Fruit fly (Drosophila melanogaster) whole organism, embryonic: ENCODE measurements around the gene Cyp4d21.

Experiments
- Bgb ChIP-seq: fragments of 200-800 bp; sonication (Bioruptor generic); IDR thresholded peaks from 2 replicates; pipeline ENCODE4 v1.3.6; 2022; ENCODE audit warnings: missing biosample characterization, missing genetic modification characterization; ENCODE audit not compliant: partially characterized antibody
- Bteb2 ChIP-seq: fragments of 200-800 bp; sonication (Bioruptor generic); optimal IDR thresholded peaks from 2 replicates; lab custom pipeline; 2016; ENCODE audit warnings: missing biosample characterization, missing genetic modification characterization
- CG10366 ChIP-seq: fragments of 200-800 bp; sonication (Bioruptor generic); IDR thresholded peaks from 2 replicates; pipeline ENCODE4 v1.3.6; 2022; ENCODE audit warnings: missing biosample characterization, missing genetic modification characterization
- CG10431 ChIP-seq: fragments of 200-800 bp; sonication (Bioruptor generic); optimal IDR thresholded peaks from 3 replicates; lab custom pipeline; 2018; ENCODE audit warnings: missing biosample characterization, mild to moderate bottlenecking, missing genetic modification characterization
- CG11085 ChIP-seq: fragments of 200-800 bp; sonication (Bioruptor generic); IDR thresholded peaks from 2 replicates; pipeline ENCODE4 v1.3.6; 2022; ENCODE audit warnings: missing biosample characterization, missing genetic modification characterization
- CG12769 ChIP-seq: fragments of 200-800 bp; sonication (Bioruptor generic); optimal IDR thresholded peaks from 2 replicates; lab custom pipeline; 2019; ENCODE audit warnings: missing biosample characterization, mild to moderate bottlenecking, missing genetic modification characterization, moderate library complexity
- CG14014 ChIP-seq: fragments of 200-800 bp; sonication (Bioruptor generic); IDR thresholded peaks from 2 replicates; pipeline ENCODE4 v1.3.6; 2022; ENCODE audit warnings: missing biosample characterization, missing genetic modification characterization
- CG14667 ChIP-seq: fragments of 200-800 bp; sonication (Bioruptor generic); IDR thresholded peaks from 2 replicates; pipeline ENCODE4 v1.3.6; 2022; ENCODE audit warnings: missing biosample characterization, missing genetic modification characterization
- CG2875 ChIP-seq: fragments of 200-800 bp; sonication (Bioruptor generic); optimal IDR thresholded peaks from 2 replicates; lab custom pipeline; 2017; ENCODE audit warnings: missing biosample characterization, mild to moderate bottlenecking, missing genetic modification characterization, missing genetic modification reagents
- CG3065 ChIP-seq: fragments of 200-800 bp; sonication (Bioruptor generic); optimal IDR thresholded peaks from 2 replicates; lab custom pipeline; 2016; ENCODE audit warnings: missing biosample characterization, missing genetic modification characterization
- CG31365 ChIP-seq: fragments of 200-800 bp; sonication (Bioruptor generic); optimal IDR thresholded peaks from 2 replicates; lab custom pipeline; 2018; ENCODE audit warnings: missing biosample characterization, mild to moderate bottlenecking, missing genetic modification characterization
- CG32532 ChIP-seq: fragments of 200-800 bp; sonication (Bioruptor generic); IDR thresholded peaks from 2 replicates; pipeline ENCODE4 v1.3.6; 2022; ENCODE audit warnings: missing biosample characterization, missing genetic modification characterization
- CG32772 ChIP-seq: fragments of 200-800 bp; sonication (Bioruptor generic); IDR thresholded peaks from 2 replicates; pipeline ENCODE4 v1.3.6; 2022; ENCODE audit warnings: missing biosample characterization, missing genetic modification characterization
- CG3847 ChIP-seq: fragments of 200-800 bp; sonication (Bioruptor generic); IDR thresholded peaks from 2 replicates; pipeline ENCODE4 v1.3.6; 2022; ENCODE audit warnings: missing biosample characterization, missing genetic modification characterization
- CG43689 ChIP-seq: fragments of 200-800 bp; sonication (Bioruptor generic); IDR thresholded peaks from 2 replicates; pipeline ENCODE4 v1.3.6; 2022; ENCODE audit warnings: missing biosample characterization, missing genetic modification characterization
- CG4730 ChIP-seq: fragments of 200-800 bp; sonication (Bioruptor generic); IDR thresholded peaks from 2 replicates; pipeline ENCODE4 v1.3.6; 2022; ENCODE audit warnings: missing biosample characterization, missing genetic modification characterization
- CG6813 ChIP-seq: fragments of 200-800 bp; sonication (Bioruptor generic); optimal IDR thresholded peaks from 2 replicates; lab custom pipeline; 2017; ENCODE audit warnings: missing biosample characterization, missing genetic modification characterization, mild to moderate bottlenecking, moderate library complexity, missing genetic modification reagents
- CrebB ChIP-seq: fragments of 200-800 bp; sonication (Bioruptor generic); optimal IDR thresholded peaks from 3 replicates; lab custom pipeline; 2018; ENCODE audit warnings: missing biosample characterization, mild to moderate bottlenecking, missing genetic modification characterization
- Fer1 ChIP-seq: fragments of 200-800 bp; sonication (Bioruptor generic); optimal IDR thresholded peaks from 2 replicates; lab custom pipeline; 2017; ENCODE audit warnings: missing biosample characterization, mild to moderate bottlenecking, missing genetic modification characterization
- Fer3 ChIP-seq: fragments of 200-800 bp; sonication (Bioruptor generic); optimal IDR thresholded peaks from 2 replicates; lab custom pipeline; 2018; ENCODE audit warnings: missing biosample characterization, mild to moderate bottlenecking, missing genetic modification characterization, moderate library complexity
- GATAe ChIP-seq: fragments of 200-800 bp; sonication (Bioruptor generic); conservative IDR thresholded peaks from 2 replicates; pipeline ENCODE4 v1.3.6; 2022; ENCODE audit warnings: missing biosample characterization, missing genetic modification characterization
- HmgD ChIP-seq: fragments of 200-800 bp; sonication (Bioruptor generic); optimal IDR thresholded peaks from 3 replicates; lab custom pipeline; 2016; ENCODE audit warnings: missing biosample characterization, missing genetic modification characterization
- Hmr ChIP-seq: fragments of 200-800 bp; sonication (Bioruptor generic); optimal IDR thresholded peaks from 3 replicates; lab custom pipeline; 2017; ENCODE audit warnings: mild to moderate bottlenecking, missing biosample characterization, missing genetic modification reagents, missing genetic modification characterization
- NC2α ChIP-seq: fragments of 200-800 bp; sonication (Bioruptor generic); optimal IDR thresholded peaks from 2 replicates; lab custom pipeline; 2016; ENCODE audit warnings: missing biosample characterization, missing genetic modification characterization
- NfI ChIP-seq: fragments of 200-800 bp; sonication (Bioruptor generic); optimal IDR thresholded peaks from 3 replicates; lab custom pipeline; 2018; ENCODE audit warnings: missing biosample characterization, mild to moderate bottlenecking, missing genetic modification characterization, moderate library complexity
- Oaz ChIP-seq: fragments of 200-800 bp; sonication (Bioruptor generic); IDR thresholded peaks from 2 replicates; pipeline ENCODE4 v1.3.6; 2022; ENCODE audit warnings: missing biosample characterization, missing genetic modification characterization
- Opbp ChIP-seq: fragments of 200-800 bp; sonication (Bioruptor generic); IDR thresholded peaks from 3 replicates; pipeline ENCODE4 v1.3.6; 2022; ENCODE audit warnings: missing biosample characterization, missing genetic modification characterization; ENCODE audit not compliant: partially characterized antibody
- Six4 ChIP-seq: fragments of 200-800 bp; sonication (Bioruptor generic); optimal IDR thresholded peaks from 2 replicates; lab custom pipeline; 2016; ENCODE audit warnings: missing biosample characterization, missing genetic modification characterization
- Tbp ChIP-seq: fragments of >200 bp; optimal IDR thresholded peaks from 2 replicates; lab custom pipeline; 2018; ENCODE audit warnings: missing biosample characterization, missing genetic modification characterization
- ac ChIP-seq: fragments of 200-800 bp; sonication (Bioruptor generic); optimal IDR thresholded peaks from 3 replicates; lab custom pipeline; 2017; ENCODE audit warnings: missing biosample characterization, mild to moderate bottlenecking, missing genetic modification characterization
- ci ChIP-seq: fragments of 200-800 bp; sonication (Bioruptor generic); IDR thresholded peaks from 3 replicates; pipeline ENCODE4 v1.3.6; 2022; ENCODE audit warnings: missing biosample characterization, missing genetic modification characterization
- crc ChIP-seq: fragments of 200-800 bp; sonication (Bioruptor generic); optimal IDR thresholded peaks from 2 replicates; lab custom pipeline; 2016; ENCODE audit warnings: missing biosample characterization, missing genetic modification characterization
- cwo ChIP-seq: fragments of 200-800 bp; sonication (Bioruptor generic); optimal IDR thresholded peaks from 3 replicates; lab custom pipeline; 2017; ENCODE audit warnings: missing biosample characterization, missing genetic modification characterization, mild to moderate bottlenecking, moderate library complexity, missing genetic modification reagents
- dmrt99B ChIP-seq: fragments of 200-800 bp; sonication (Bioruptor generic); optimal IDR thresholded peaks from 2 replicates; lab custom pipeline; 2018; ENCODE audit warnings: missing biosample characterization, mild to moderate bottlenecking, missing genetic modification characterization, moderate library complexity
- fd102C ChIP-seq: fragments of 200-800 bp; sonication (Bioruptor generic); optimal IDR thresholded peaks from 2 replicates; lab custom pipeline; 2018; ENCODE audit warnings: missing biosample characterization, mild to moderate bottlenecking, missing genetic modification characterization, moderate library complexity
- ham ChIP-seq: fragments of 200-800 bp; sonication (Bioruptor generic); IDR thresholded peaks from 2 replicates; pipeline ENCODE4 v1.3.6; 2022; ENCODE audit warnings: missing biosample characterization, missing genetic modification characterization
- hkb ChIP-seq, 2 experiments: fragments of 200-800 bp in 1 of 2; fragments of >200 bp in 1 of 2; sonication (Bioruptor generic) in 1 of 2; IDR thresholded peaks in 1 of 2; optimal IDR thresholded peaks in 1 of 2; 2 replicates each; pipeline versions ENCODE4 v1.3.6 to Lab custom; 2017 to 2022; ENCODE audit warnings: missing biosample characterization in 1 of 2, missing genetic modification characterization in 1 of 2
- jumu ChIP-seq: fragments of 200-800 bp; sonication (Bioruptor generic); optimal IDR thresholded peaks from 3 replicates; lab custom pipeline; 2016; ENCODE audit warnings: missing biosample characterization, missing genetic modification characterization
- klu ChIP-seq: fragments of 200-800 bp; sonication (Bioruptor generic); IDR thresholded peaks from 2 replicates; pipeline ENCODE4 v1.3.6; 2022; ENCODE audit warnings: missing biosample characterization, missing genetic modification characterization
- knrl ChIP-seq: fragments of 200-800 bp; sonication (Bioruptor generic); IDR thresholded peaks from 3 replicates; pipeline ENCODE4 v1.3.6; 2022; ENCODE audit warnings: missing biosample characterization, missing genetic modification characterization; ENCODE audit not compliant: partially characterized antibody
- lola ChIP-seq, 3 experiments: fragments of >200 bp in 2 of 3; fragments of 200-800 bp in 1 of 3; sonication (Bioruptor generic) in 1 of 3; optimal IDR thresholded peaks; 2 replicates each; lab custom pipeline; 2017 to 2019; ENCODE audit warnings: missing biosample characterization in 3 of 3, missing genetic modification characterization in 3 of 3, mild to moderate bottlenecking in 1 of 3, moderate library complexity in 1 of 3
- lov ChIP-seq, 2 experiments: fragments of 200-800 bp in 1 of 2; fragments of >200 bp in 1 of 2; sonication (Bioruptor generic) in 1 of 2; IDR thresholded peaks in 1 of 2; optimal IDR thresholded peaks in 1 of 2; 2 replicates in 1 of 2; 3 replicates in 1 of 2; pipeline versions ENCODE4 v1.3.6 to Lab custom; 2017 to 2022; ENCODE audit warnings: missing biosample characterization in 1 of 2, missing genetic modification characterization in 1 of 2
- maf-S ChIP-seq: fragments of 200-800 bp; sonication (Bioruptor generic); optimal IDR thresholded peaks from 2 replicates; lab custom pipeline; 2016; ENCODE audit warnings: missing biosample characterization, missing genetic modification characterization
- nerfin-1 ChIP-seq: fragments of 200-800 bp; sonication (Bioruptor generic); optimal IDR thresholded peaks from 3 replicates; lab custom pipeline; 2019; ENCODE audit warnings: missing biosample characterization, mild to moderate bottlenecking, missing genetic modification characterization, moderate library complexity
- pum ChIP-seq: fragments of 200-800 bp; sonication (Bioruptor generic); optimal IDR thresholded peaks from 2 replicates; lab custom pipeline; 2016; ENCODE audit warnings: missing biosample characterization, missing genetic modification characterization
- tin ChIP-seq: fragments of 200-800 bp; sonication (Bioruptor generic); optimal IDR thresholded peaks from 3 replicates; lab custom pipeline; 2016; ENCODE audit warnings: missing biosample characterization, missing genetic modification characterization
- tx ChIP-seq: fragments of 200-800 bp; sonication (Bioruptor generic); optimal IDR thresholded peaks from 2 replicates; lab custom pipeline; 2016; ENCODE audit warnings: missing biosample characterization, missing genetic modification characterization
- vvl ChIP-seq: fragments of 200-800 bp; sonication (Bioruptor generic); IDR thresholded peaks from 2 replicates; pipeline ENCODE4 v1.3.6; 2022; ENCODE audit warnings: missing biosample characterization, missing genetic modification characterization
- wdn ChIP-seq: fragments of 200-800 bp; sonication (Bioruptor generic); IDR thresholded peaks from 2 replicates; pipeline ENCODE4 v1.3.6; 2022; ENCODE audit warnings: missing biosample characterization, missing genetic modification characterization
- zen2 ChIP-seq: fragments of 200-800 bp; sonication (Bioruptor generic); IDR thresholded peaks from 3 replicates; pipeline ENCODE4 v1.3.6; 2022; ENCODE audit warnings: missing biosample characterization, missing genetic modification characterization; ENCODE audit not compliant: partially characterized antibody

The Cyp4d21 gene

DNA sequence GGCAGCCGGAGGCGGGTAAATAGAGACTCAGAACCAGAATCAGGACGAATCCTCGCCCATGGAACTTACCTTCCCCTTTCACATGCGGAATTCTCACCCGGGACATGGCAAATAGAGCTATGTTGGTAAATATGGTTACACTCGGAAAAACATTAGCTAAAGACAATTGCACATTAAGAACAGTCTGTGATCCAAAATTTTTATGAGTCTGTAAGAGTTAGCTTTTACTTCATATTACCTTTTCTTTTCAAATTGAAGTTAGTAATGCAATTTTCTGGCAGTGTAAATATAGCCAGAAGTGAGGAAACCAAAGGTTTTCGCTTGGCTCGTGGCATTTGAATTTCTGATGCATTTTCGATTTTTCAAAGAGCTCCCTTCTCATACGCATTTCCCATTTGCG lies 29.8 kb downstream of the Cyp4d21 start (continued):
- no peak for TF ChIP-seq Fer1 (GFP tag; lab: Kevin White, UChicago)
- no peak for TF ChIP-seq Oaz (GFP tag; lab: Robert Waterston, UW)
- TF ChIP-seq CG14014 (GFP tag; lab: Robert Waterston, UW) = no peak
- no peak for TF ChIP-seq knrl (GFP tag; lab: Robert Waterston, UW)
- peak; percentile 18 for TF ChIP-seq pum (GFP tag; lab: Kevin White, UChicago)
- no peak for TF ChIP-seq crc
- no peak; the same call in 1 of the 2 replicates for TF ChIP-seq CG10366 (GFP tag; lab: Robert Waterston, UW)
- no peak for TF ChIP-seq jumu (GFP tag; lab: Kevin White, UChicago)
- TF ChIP-seq lov (optimal IDR thresholded peaks at IDR 0.05; lab: Kevin White, UChicago) = no peak
- peak; percentile 71; the same call in 1 of the 3 replicates for TF ChIP-seq lov (GFP tag; IDR thresholded peaks at IDR 0.05; lab: Robert Waterston, UW)
- TF ChIP-seq CG3065 (GFP tag; lab: Kevin White, UChicago) = no peak
- no peak for TF ChIP-seq Bgb (GFP tag; lab: Robert Waterston, UW)
- peak; percentile 67; the same call in 1 of the 3 replicates for TF ChIP-seq ci (GFP tag; lab: Robert Waterston, UW)
- no peak for TF ChIP-seq CG10431 (GFP tag; lab: Kevin White, UChicago)
- no peak for TF ChIP-seq CG11085 (GFP tag; lab: Robert Waterston, UW)
- peak; percentile 57 for TF ChIP-seq dmrt99B (tag; lab: Kevin White, UChicago)
- TF ChIP-seq Opbp (GFP tag; lab: Robert Waterston, UW) = no peak
- no peak for TF ChIP-seq klu (GFP tag; lab: Robert Waterston, UW)
- TF ChIP-seq tx (GFP tag; lab: Kevin White, UChicago) = no peak
- no peak for TF ChIP-seq ac (GFP tag; lab: Kevin White, UChicago)
- no peak for TF ChIP-seq ham (GFP tag; lab: Robert Waterston, UW)
- no peak for TF ChIP-seq NC2α (GFP tag; lab: Kevin White, UChicago)
- no peak for TF ChIP-seq Bteb2 (GFP tag; lab: Kevin White, UChicago)
- no peak for TF ChIP-seq CG31365 (tag; lab: Kevin White, UChicago)
- TF ChIP-seq Tbp (GFP tag; lab: Kevin White, UChicago) = no peak
- no peak for TF ChIP-seq HmgD (GFP tag; lab: Kevin White, UChicago)
- no peak for TF ChIP-seq wdn
- peak; percentile 48; the same call in 1 of the 2 replicates for TF ChIP-seq CG14667 (GFP tag; lab: Robert Waterston, UW)
- no peak for TF ChIP-seq cwo (GFP tag; lab: Kevin White, UChicago)
- TF ChIP-seq CG12769 = no peak
- TF ChIP-seq fd102C = peak; percentile 44
- TF ChIP-seq CG6813 (GFP tag; lab: Kevin White, UChicago) = peak; percentile 32
- no peak for TF ChIP-seq CG43689
- TF ChIP-seq zen2 (GFP tag; lab: Robert Waterston, UW) = no peak
- peak in 1 of 3 experiments; percentile 60 for TF ChIP-seq lola (GFP tag; optimal IDR thresholded peaks at IDR 0.05; lab: Kevin White, UChicago)
- no peak for TF ChIP-seq CG32532
- TF ChIP-seq tin (GFP tag; lab: Kevin White, UChicago) = peak; percentile 25
- peak; percentile 21 for TF ChIP-seq Fer3 (tag; lab: Kevin White, UChicago)
- TF ChIP-seq CG4730 (GFP tag; lab: Robert Waterston, UW) = peak; percentile 51
- peak; percentile 36 for TF ChIP-seq nerfin-1 (tag; lab: Kevin White, UChicago)
- TF ChIP-seq vvl (GFP tag; lab: Robert Waterston, UW) = peak; percentile 66
- no peak for TF ChIP-seq hkb (optimal IDR thresholded peaks at IDR 0.05; lab: Kevin White, UChicago)
- peak; percentile 40; the same call in 1 of the 2 replicates for TF ChIP-seq hkb (GFP tag; IDR thresholded peaks at IDR 0.05; lab: Robert Waterston, UW)
- TF ChIP-seq GATAe (GFP tag; lab: Robert Waterston, UW) = no peak
- TF ChIP-seq CG3847 (GFP tag; lab: Robert Waterston, UW) = no peak
- no peak for TF ChIP-seq CG2875
- TF ChIP-seq Hmr = no peak
- peak; percentile 47; the same call in 1 of the 2 replicates for TF ChIP-seq CG32772 (GFP tag; lab: Robert Waterston, UW)
- peak; percentile 22 for TF ChIP-seq Six4 (GFP tag; lab: Kevin White, UChicago)
- no peak for TF ChIP-seq maf-S
- TF ChIP-seq CrebB (tag; lab: Kevin White, UChicago) = no peak
- TF ChIP-seq NfI (GFP tag; lab: Kevin White, UChicago) = no peak
